Worm (Caenorhabditis elegans) whole organism, early embryonic: ENCODE data around the gene clec-238.

ENCODE experiments used
- aly-1 ChIP-seq: sonication (generic microtip); optimal IDR thresholded peaks from 2 replicates; lab custom pipeline; 2016; ENCODE audit warnings: missing genetic modification characterization, missing compliant biosample characterization
- ama-1 ChIP-seq: fragments of 150-350 bp; optimal IDR thresholded peaks from 2 replicates; lab custom pipeline; 2014
- flt-1 ChIP-seq: fragments of 200-800 bp; sonication (Bioruptor generic); IDR thresholded peaks from 2 replicates; pipeline ENCODE4 v1.3.6; 2022; ENCODE audit warnings: missing genetic modification characterization, missing compliant biosample characterization
- hmg-4 ChIP-seq: fragments of 200-800 bp; sonication (Bioruptor generic); optimal IDR thresholded peaks from 2 replicates; lab custom pipeline; 2018; ENCODE audit warnings: mild to moderate bottlenecking, missing genetic modification characterization, missing compliant biosample characterization
- hnd-1 ChIP-seq: sonication (generic microtip); optimal IDR thresholded peaks from 2 replicates; lab custom pipeline; 2016; ENCODE audit warnings: missing genetic modification characterization, missing compliant biosample characterization
- tbx-11 ChIP-seq: fragments of 200-800 bp; sonication (Bioruptor generic); IDR thresholded peaks from 2 replicates; pipeline ENCODE4 v1.3.6; 2022; ENCODE audit warnings: missing genetic modification characterization, missing compliant biosample characterization
- tra-4 ChIP-seq: sonication (generic microtip); optimal IDR thresholded peaks from 2 replicates; lab custom pipeline; 2017; ENCODE audit warnings: missing genetic modification characterization, missing compliant biosample characterization

DNA sequence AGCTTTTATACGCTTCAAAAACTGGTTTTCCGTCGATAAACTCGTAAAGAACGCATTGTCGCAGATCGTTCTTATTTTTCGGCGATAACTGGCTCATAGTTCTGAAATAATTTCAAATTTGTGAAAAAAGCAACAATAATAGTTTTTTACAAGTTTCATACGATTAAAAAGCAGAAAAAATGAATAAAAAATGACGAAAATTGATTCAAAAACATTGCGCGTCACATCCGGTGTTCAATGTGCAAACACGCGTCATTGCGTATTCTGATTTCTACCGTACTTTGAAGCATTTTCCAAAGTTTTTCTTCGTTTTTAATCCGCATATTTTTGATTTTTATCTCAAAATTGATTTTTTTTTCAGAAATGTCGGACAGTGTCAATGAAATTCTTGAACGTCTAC is 33.2 kb upstream of the clec-238 start, which contains the start of the genes fbxa-206 and Y102A5C.2:
- TF ChIP-seq ama-1 (no peak), flt-1 (GFP tag; lab: Robert Waterston, UW) (no peak), tra-4 (no peak), aly-1 (tag; lab: Kevin White, UChicago) (no peak), tbx-11 (GFP tag; lab: Robert Waterston, UW) (no peak), hnd-1 (tag; lab: Kevin White, UChicago) (no peak), hmg-4 (no peak)
